Fruit fly (Drosophila melanogaster) whole organism, prepupa: ENCODE data around the gene mRpS30.

Experiments
- Blimp-1 ChIP-seq: fragments of 200-800 bp; sonication (Bioruptor generic); optimal IDR thresholded peaks from 3 replicates; lab custom pipeline; 2017; ENCODE audit warnings: missing biosample characterization, missing genetic modification characterization, mild to moderate bottlenecking, moderate library complexity, missing genetic modification reagents
- CG3032 ChIP-seq: fragments of 200-800 bp; optimal IDR thresholded peaks from 2 replicates; lab custom pipeline; 2019; ENCODE audit warnings: missing biosample characterization, mild to moderate bottlenecking, missing genetic modification characterization, moderate library complexity
- CG6163 ChIP-seq: fragments of 200-800 bp; sonication (Bioruptor generic); IDR thresholded peaks from 3 replicates; pipeline ENCODE4 v1.3.6; 2022; ENCODE audit warnings: missing biosample characterization, missing genetic modification characterization
- CG6276 ChIP-seq: fragments of 200-800 bp; sonication (Bioruptor generic); optimal IDR thresholded peaks from 2 replicates; lab custom pipeline; 2017; ENCODE audit warnings: missing biosample characterization, mild to moderate bottlenecking, missing genetic modification characterization
- CG6808 ChIP-seq: fragments of 200-800 bp; sonication (Bioruptor generic); optimal IDR thresholded peaks from 3 replicates; lab custom pipeline; 2017; ENCODE audit warnings: missing biosample characterization, missing genetic modification characterization, mild to moderate bottlenecking, moderate library complexity, missing genetic modification reagents
- Ets96B ChIP-seq: fragments of 200-800 bp; optimal IDR thresholded peaks from 2 replicates; lab custom pipeline; 2019; ENCODE audit warnings: missing biosample characterization, mild to moderate bottlenecking, missing genetic modification characterization, moderate library complexity
- Hr38 ChIP-seq: sonication (Bioruptor generic); optimal IDR thresholded peaks from 2 replicates; lab custom pipeline; 2016; ENCODE audit warnings: missing biosample characterization, missing genetic modification characterization
- Hr39 ChIP-seq: fragments of 200-800 bp; sonication (Bioruptor generic); optimal IDR thresholded peaks from 2 replicates; lab custom pipeline; 2016; ENCODE audit warnings: missing biosample characterization, missing genetic modification characterization
- Sox102F ChIP-seq: fragments of 200-800 bp; sonication (Bioruptor generic); optimal IDR thresholded peaks from 2 replicates; lab custom pipeline; 2016; ENCODE audit warnings: missing biosample characterization, mild to moderate bottlenecking, missing genetic modification characterization
- acj6 ChIP-seq: fragments of 200-800 bp; sonication (Bioruptor generic); optimal IDR thresholded peaks from 3 replicates; lab custom pipeline; 2016; ENCODE audit warnings: missing biosample characterization, missing genetic modification characterization
- cyc ChIP-seq: fragments of 200-800 bp; sonication (Bioruptor generic); optimal IDR thresholded peaks from 3 replicates; lab custom pipeline; 2016; ENCODE audit warnings: missing biosample characterization, missing genetic modification characterization
- net ChIP-seq: fragments of 200-800 bp; sonication (Bioruptor generic); optimal IDR thresholded peaks from 3 replicates; lab custom pipeline; 2016; ENCODE audit warnings: missing biosample characterization, missing genetic modification characterization
- pdm3 ChIP-seq: fragments of 200-800 bp; sonication (Bioruptor generic); optimal IDR thresholded peaks from 3 replicates; lab custom pipeline; 2016; ENCODE audit warnings: missing biosample characterization, missing genetic modification characterization

dm6 chrX:15740288-15740726, 45.5 kb upstream of the mRpS30 start:
- TF ChIP-seq Blimp-1 (GFP tag; lab: Kevin White, UChicago), result no peak
- TF ChIP-seq pdm3, result peak; percentile 62
- TF ChIP-seq CG6808 (GFP tag; lab: Kevin White, UChicago), result no peak
- peak; percentile 60 for TF ChIP-seq Hr39 (GFP tag; lab: Kevin White, UChicago)
- TF ChIP-seq CG6276 (GFP tag; lab: Kevin White, UChicago), result no peak
- TF ChIP-seq CG6163 (GFP tag; lab: Robert Waterston, UW), result peak; percentile 69
- TF ChIP-seq net (GFP tag; lab: Kevin White, UChicago), result no peak
- TF ChIP-seq cyc (GFP tag; lab: Kevin White, UChicago), result peak; percentile 45
- no peak for TF ChIP-seq Hr38
- peak; percentile 10 for TF ChIP-seq CG3032 (tag; lab: Kevin White, UChicago)
- peak; percentile 50 for TF ChIP-seq acj6 (GFP tag; lab: Kevin White, UChicago)
- peak; percentile 39 for TF ChIP-seq Ets96B
- TF ChIP-seq Sox102F, result peak; percentile 56
